Fruit fly (Drosophila melanogaster): ENCODE data around the gene Teh4.
A peak's percentile ranks its signal among the peaks of the same experiment; 100 is the strongest.

The Teh4 gene

DNA sequence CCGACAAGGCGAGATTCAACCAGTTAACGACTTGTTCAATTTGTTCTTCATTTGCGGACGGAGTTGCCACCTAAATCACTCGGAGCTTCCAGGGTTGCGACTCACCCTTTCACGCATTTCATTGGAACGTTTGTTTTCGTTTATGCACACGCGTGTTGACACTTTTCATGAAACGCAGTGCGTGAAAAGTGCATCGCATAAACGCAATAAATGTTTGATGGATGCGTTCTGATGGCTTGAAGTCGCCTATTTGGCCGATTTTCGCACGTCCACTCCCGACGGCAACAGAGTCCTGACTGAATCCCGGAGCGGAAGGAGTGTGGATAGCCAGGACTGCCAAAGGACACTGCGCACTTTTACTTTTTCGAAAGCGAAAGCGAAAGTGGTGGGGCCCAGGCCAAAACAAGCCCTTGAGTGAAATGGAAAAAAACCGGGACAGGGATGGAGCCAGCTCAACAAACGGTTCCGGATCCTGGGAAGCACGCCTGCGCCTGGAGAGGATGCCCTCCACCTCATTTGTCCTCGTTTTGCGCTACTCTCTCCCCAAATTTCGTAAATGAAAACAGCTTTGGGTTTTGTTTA is at the start of gene Teh4:
Gene Teh4 (minus strand): TSS at position 290 of the 582 bp plus-strand sequence.
- TF ChIP-seq CG8478 (optimal IDR thresholded peaks at IDR 0.05) (no peak), usp (GFP tag; optimal IDR thresholded peaks at IDR 0.05) (no peak), Dll (optimal IDR thresholded peaks at IDR 0.05) (no peak), psq (optimal IDR thresholded peaks at IDR 0.05) (no peak), pan (optimal IDR thresholded peaks at IDR 0.05) (no peak), EcR (GFP tag; optimal IDR thresholded peaks at IDR 0.05) (no peak)

DNA sequence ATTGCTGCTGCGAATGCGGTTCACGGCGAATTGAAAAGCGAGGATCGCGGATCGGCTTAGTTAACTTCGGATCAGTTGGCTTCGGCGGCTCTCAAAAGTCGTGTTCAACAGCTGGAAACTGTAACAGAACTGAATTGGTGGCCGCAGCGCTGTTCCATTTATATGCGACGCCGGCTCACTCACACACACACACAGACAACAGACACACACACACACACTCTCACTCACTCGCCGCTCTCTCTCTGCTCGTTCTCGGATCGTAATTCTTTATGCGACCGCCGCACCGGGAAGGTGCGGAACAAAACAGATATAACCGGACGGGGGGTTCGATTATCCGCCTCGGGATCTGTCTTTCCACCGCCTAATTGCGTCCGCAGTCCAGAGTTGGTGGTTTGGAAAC is 49.1 kb upstream of the Teh4 start, which contains the start of gene CG46460:
Gene CG46460 (minus strand): TSS at position 139 of the 400 bp plus-strand sequence.
- TF ChIP-seq psq (optimal IDR thresholded peaks at IDR 0.05) (no peak), pan (optimal IDR thresholded peaks at IDR 0.05) (no peak), usp (GFP tag; optimal IDR thresholded peaks at IDR 0.05) (no peak), CG8478 (optimal IDR thresholded peaks at IDR 0.05) (peak; percentile 15), EcR (GFP tag; optimal IDR thresholded peaks at IDR 0.05) (no peak), Dll (optimal IDR thresholded peaks at IDR 0.05) (peak; percentile 70)

DNA sequence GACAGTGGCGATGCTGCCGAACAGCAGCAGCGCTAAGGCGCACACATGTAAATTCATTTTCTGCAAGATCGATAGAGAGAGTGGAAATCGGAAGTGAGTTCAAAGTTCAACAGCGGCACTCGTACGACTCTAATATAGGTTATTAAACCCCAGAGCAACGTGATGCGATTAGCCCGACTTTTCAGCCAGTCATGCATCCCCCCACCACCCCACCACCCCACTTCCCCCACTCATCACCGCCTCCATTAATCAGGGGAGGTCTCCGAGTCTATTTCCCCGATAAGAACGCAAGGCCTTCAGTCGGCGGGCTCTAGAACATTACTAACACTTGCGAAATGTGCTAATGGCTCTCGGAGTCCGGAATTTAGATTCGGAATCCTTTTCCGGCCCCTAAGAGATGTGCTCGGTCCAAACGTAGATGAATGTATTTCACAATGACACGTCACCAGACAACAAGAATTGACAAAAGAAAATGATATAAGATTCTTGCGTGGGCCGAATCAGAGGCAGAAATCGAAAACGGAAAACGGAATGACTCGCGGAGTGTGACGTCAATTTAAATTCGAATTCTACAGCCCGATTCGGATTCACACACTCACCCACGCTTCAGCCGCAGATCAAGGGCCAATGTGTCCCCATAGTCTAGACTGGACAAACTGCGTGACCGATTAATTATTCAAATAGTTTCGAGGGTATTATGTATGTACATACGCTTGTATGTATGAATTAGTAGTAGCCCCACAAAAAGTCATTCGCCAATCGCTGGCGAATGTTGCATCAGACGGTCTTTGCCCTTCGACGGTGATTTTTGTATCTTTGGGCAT is 47.8 kb upstream of the Teh4 start:
- TF ChIP-seq psq (optimal IDR thresholded peaks at IDR 0.05) (no peak), CG8478 (optimal IDR thresholded peaks at IDR 0.05) (no peak), EcR (GFP tag; optimal IDR thresholded peaks at IDR 0.05) (no peak), Dll (optimal IDR thresholded peaks at IDR 0.05) (no peak), pan (optimal IDR thresholded peaks at IDR 0.05) (no peak), usp (GFP tag; optimal IDR thresholded peaks at IDR 0.05) (no peak)

DNA sequence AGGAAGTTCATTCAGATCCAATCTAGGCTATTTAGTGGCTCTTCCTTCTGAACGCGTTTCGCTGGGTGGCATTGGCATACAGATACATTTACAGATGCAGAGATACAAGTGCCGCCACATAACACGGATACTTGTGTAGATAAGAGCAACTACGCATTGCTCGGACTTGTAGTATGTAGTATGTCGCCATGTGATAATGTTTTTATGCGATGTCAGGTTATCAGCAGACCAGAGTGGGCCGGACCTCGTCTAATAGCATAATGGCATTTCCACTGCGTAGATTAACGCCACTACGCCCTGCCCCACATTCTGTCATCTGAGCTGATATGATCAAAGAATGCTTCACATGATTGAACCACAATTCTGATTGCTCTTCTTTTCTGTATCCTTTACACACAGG is 43.7 kb upstream of the Teh4 start:
- TF ChIP-seq EcR (GFP tag; optimal IDR thresholded peaks at IDR 0.05) = no peak
- TF ChIP-seq Dll (optimal IDR thresholded peaks at IDR 0.05) = no peak
- TF ChIP-seq CG8478 (optimal IDR thresholded peaks at IDR 0.05) = no peak
- TF ChIP-seq pan (optimal IDR thresholded peaks at IDR 0.05) = no peak
- TF ChIP-seq usp (GFP tag; optimal IDR thresholded peaks at IDR 0.05) = no peak
- no peak for TF ChIP-seq psq (optimal IDR thresholded peaks at IDR 0.05)

DNA sequence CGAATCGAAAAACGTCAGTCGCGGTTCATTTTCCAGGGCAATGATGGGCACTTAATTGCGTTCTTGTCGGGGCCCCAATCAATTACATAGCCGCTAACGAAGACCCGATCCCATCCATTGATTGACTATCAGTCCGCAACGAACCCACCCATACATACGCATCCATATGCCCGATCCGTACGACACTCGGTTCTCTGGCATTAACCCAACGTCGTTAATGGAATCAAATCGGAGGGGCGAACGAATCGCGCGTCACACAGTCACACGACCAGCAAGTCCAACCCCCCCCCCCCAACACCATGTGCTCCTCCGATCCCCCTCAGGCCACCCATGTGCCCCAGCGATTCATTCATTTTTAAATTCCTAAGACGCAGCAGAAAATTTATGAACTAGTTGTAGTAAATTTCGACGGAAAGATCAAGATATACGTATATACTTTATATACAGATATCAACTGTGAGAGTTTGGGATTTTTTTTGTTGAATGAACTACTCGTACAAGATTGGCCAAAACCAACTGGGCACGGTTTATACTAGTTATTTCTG is 43.2 kb upstream of the Teh4 start:
- TF ChIP-seq CG8478 (optimal IDR thresholded peaks at IDR 0.05) (no peak), pan (optimal IDR thresholded peaks at IDR 0.05) (no peak), psq (optimal IDR thresholded peaks at IDR 0.05) (no peak)

DNA sequence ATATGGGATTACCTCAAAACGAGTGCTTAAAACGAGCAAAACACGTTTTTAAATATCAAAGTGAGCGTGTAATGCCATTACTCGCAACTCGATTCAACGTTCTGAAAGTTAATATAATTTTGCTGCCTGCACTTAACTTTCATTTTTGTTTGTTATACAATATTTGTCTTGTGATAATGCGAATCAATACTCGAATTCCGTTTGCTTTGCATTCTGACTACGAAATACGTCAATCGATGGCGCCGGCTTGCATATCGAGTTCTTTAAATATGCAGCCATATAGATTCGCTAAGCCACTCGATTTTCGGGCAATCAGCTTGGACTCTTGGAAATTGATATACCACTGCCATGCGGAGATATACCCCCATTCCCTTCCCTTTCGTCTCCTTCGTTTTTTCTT is 42.6 kb upstream of the Teh4 start:
- TF ChIP-seq Dll (optimal IDR thresholded peaks at IDR 0.05) (no peak), CG8478 (optimal IDR thresholded peaks at IDR 0.05) (no peak), psq (optimal IDR thresholded peaks at IDR 0.05) (no peak), pan (optimal IDR thresholded peaks at IDR 0.05) (no peak), usp (GFP tag; optimal IDR thresholded peaks at IDR 0.05) (no peak), EcR (GFP tag; optimal IDR thresholded peaks at IDR 0.05) (no peak)

DNA sequence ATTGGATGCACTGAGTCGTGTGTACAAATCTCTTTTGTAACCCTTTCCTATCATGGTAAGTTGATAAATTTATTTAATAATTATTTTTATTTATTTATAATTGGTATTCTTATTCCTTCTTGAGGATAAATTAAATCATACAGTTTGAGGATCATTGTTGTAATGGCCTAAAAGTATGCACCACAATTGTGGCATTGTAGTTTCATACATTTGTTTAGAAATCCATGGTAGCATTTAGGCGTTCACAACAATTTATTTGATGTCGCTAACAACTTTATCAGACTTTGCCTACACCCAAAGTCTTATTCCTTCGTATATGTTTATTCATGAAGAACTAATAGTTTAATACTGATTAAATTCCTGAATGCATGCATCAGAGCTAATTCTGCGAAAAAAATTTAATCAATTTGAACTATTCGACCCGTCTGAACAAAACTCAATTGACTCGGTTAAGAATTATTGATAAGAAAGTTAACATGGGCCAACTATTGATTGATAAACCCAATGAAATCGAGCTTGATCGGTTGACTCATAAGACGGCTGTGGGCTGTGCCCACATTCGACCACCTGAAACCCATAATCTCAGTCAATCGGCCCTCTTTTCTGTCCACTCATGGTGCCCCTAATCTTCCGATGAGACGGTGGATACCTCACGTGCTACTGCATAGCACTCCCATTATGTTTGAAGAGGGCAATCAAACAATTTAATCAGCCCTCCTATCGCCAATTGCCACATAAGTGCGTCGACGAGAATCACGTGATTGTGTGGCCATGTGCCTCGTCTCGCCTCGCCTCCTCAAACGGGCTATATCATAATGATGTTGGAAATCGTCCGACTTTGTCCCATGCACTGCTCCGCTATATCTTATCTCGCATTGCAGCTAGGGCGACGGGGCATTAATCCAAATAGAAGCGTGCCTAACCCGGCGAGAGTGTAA is 41.5 kb upstream of the Teh4 start:
- TF ChIP-seq EcR (GFP tag; optimal IDR thresholded peaks at IDR 0.05) (no peak), usp (GFP tag; optimal IDR thresholded peaks at IDR 0.05) (no peak), Dll (optimal IDR thresholded peaks at IDR 0.05) (no peak), CG8478 (optimal IDR thresholded peaks at IDR 0.05) (no peak), pan (optimal IDR thresholded peaks at IDR 0.05) (no peak), psq (optimal IDR thresholded peaks at IDR 0.05) (no peak)

DNA sequence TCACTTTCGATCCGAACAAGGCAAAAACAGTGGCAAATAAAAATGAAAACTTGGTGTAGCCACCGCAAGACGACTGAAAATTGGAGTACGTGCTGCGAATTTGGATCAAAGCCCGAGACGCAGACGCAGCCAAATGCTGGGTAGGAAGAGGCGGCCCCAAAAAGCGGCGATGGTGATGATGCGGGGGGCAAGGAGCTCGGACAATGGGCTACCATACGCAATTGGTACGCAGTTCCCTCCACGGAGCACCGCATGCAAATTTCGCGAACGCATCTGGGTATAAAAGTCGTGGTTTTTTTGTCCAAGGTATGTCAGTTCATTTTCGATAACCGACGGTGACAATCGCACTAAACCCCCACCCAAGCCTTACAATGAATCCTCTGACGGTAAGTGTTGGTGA is 37.0 kb upstream of the Teh4 start, which contains the start of gene Cpr64Ad:
Gene Cpr64Ad (plus strand): TSS at position 301 of the 400 bp plus-strand sequence.
- TF ChIP-seq psq (optimal IDR thresholded peaks at IDR 0.05) (no peak), usp (GFP tag; optimal IDR thresholded peaks at IDR 0.05) (no peak), CG8478 (optimal IDR thresholded peaks at IDR 0.05) (no peak), EcR (GFP tag; optimal IDR thresholded peaks at IDR 0.05) (no peak), Dll (optimal IDR thresholded peaks at IDR 0.05) (no peak), pan (optimal IDR thresholded peaks at IDR 0.05) (no peak)

DNA sequence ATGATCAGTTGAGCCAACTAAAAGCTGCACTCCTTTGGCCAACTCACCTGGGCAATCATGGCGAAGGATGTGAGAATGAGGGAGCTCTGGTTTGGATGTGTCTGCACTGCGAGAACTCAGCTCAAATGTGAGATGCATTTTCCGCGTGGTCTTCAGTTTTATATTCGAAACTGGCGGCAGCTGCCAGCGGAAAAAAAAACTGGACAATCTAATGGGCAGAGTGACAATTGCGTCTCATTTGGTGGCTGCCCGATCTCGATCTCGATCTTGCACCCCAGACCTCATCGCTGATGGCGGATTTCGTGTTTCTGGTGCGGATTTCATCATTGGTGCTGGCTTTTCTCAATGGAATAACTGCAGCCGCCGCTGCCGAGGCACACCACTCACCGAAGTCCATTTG is 34.7 kb upstream of the Teh4 start, which contains the start of gene Cpr64Ac:
Gene Cpr64Ac (minus strand): TSS at position 101 of the 400 bp plus-strand sequence.
- TF ChIP-seq EcR (GFP tag; optimal IDR thresholded peaks at IDR 0.05) (no peak), pan (optimal IDR thresholded peaks at IDR 0.05) (no peak), psq (optimal IDR thresholded peaks at IDR 0.05) (no peak), usp (GFP tag; optimal IDR thresholded peaks at IDR 0.05) (no peak), CG8478 (optimal IDR thresholded peaks at IDR 0.05) (no peak)

DNA sequence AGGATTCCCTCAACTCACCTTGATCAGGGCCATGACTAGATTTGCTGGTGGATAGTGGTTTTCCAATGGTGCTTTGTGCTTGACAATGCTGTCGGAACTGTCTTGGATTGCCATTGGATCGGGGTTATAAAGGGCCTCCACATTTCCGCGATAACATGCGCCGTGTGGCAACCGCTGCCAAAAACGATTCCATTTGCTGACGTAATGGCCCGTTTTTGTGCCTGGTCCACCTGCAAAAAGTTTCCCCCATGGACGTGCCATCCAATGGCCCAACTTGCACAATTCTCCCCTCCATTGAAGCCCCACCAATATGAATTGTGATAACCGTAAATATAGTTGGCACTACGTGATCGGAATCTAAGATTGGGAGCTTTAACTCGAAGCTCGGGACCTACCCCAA is 33.4 kb upstream of the Teh4 start, which contains the start of gene Cpr64Ab:
Gene Cpr64Ab (minus strand): TSS at position 101 of the 400 bp plus-strand sequence.
- TF ChIP-seq CG8478 (optimal IDR thresholded peaks at IDR 0.05) (no peak), Dll (optimal IDR thresholded peaks at IDR 0.05) (no peak), pan (optimal IDR thresholded peaks at IDR 0.05) (no peak), EcR (GFP tag; optimal IDR thresholded peaks at IDR 0.05) (no peak), psq (optimal IDR thresholded peaks at IDR 0.05) (no peak), usp (GFP tag; optimal IDR thresholded peaks at IDR 0.05) (no peak)

DNA sequence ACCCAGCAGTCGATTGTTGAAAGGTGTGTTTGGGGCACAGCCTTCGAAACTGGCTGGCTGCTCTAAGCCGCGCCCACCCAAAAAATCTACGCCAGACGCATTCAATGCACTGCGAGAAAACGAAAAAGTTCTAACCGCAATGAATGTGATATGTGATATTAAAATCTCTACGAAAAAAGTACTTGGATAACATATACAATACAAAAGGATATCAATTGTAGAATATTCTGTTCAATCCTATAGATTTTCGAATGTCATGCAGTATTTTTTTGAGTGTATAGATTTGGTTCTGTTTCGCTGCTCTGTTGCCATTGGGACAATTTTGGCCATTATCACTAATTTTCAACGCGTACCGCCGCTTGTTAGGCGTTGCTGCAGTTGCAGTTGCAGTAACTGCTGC is 31.7 kb upstream of the Teh4 start:
- TF ChIP-seq usp (GFP tag; optimal IDR thresholded peaks at IDR 0.05) (no peak), EcR (GFP tag; optimal IDR thresholded peaks at IDR 0.05) (no peak), pan (optimal IDR thresholded peaks at IDR 0.05) (no peak), CG8478 (optimal IDR thresholded peaks at IDR 0.05) (no peak), Dll (optimal IDR thresholded peaks at IDR 0.05) (no peak), psq (optimal IDR thresholded peaks at IDR 0.05) (no peak)

All from whole organism.